Fruit fly (Drosophila melanogaster): Measurements from ENCODE around the gene Prx6a.

The Prx6a gene

DNA sequence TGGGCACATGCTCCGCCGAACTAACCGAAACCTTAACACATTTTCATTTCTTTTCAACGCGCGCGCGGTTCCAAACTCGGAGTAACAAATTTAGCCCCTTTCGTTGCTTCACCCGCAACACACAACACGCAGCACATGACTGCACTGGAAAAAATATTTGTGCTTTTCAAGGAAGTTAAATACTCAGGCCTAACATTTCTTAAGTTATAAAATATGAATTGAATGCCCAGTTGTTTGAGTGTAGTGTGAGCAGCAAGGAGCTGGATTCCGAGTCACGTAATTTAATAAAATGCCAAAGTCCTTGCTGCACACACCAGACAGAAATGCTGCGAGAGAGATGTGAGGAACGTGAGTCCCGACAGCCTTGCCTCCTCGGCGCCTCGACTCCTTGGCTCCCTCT lies 23.4 kb upstream of the Prx6a start:
- TF ChIP-seq D1 (tag; optimal IDR thresholded peaks at IDR 0.05) (no peak), gl (tag; optimal IDR thresholded peaks at IDR 0.05) (no peak), rn (GFP tag; IDR thresholded peaks at IDR 0.05) (no peak)

DNA sequence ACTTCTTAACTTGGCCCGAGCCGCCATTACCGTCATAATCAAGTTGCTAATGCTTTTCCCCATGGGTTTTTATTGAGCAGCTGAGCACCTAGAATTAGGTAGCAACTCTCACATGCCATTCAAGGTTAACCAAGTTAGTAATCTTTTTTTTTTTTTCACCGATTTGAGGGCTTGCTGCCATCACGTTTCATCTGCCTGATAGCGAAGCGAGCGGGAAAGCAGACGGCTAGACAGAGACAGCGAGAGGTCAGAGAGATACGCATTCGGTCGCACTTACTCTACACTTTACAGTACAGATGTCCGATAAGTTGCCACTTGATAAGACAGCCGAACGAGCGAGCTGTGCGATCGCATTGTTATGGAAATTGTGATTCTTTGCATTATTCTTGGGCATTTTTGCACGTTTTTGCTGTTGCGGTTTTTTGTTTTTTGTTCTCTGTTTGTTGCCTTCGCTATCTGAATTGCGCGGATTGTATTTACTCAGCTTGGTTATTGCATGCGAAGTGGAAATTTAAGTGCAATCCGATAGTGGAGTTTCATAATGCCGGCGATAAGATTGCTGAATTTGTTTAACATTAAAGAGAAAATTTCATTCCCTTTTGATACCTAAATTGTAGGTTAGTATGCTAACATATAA lies 22.5 kb upstream of the Prx6a start:
- TF ChIP-seq CG12605 (GFP tag; IDR thresholded peaks at IDR 0.05) (no peak), EcR (GFP tag; optimal IDR thresholded peaks at IDR 0.05) (peak; percentile 75), CG14655 (GFP tag; optimal IDR thresholded peaks at IDR 0.05) (peak; percentile 4), CG15710 (tag; optimal IDR thresholded peaks at IDR 0.05) (no peak)

DNA sequence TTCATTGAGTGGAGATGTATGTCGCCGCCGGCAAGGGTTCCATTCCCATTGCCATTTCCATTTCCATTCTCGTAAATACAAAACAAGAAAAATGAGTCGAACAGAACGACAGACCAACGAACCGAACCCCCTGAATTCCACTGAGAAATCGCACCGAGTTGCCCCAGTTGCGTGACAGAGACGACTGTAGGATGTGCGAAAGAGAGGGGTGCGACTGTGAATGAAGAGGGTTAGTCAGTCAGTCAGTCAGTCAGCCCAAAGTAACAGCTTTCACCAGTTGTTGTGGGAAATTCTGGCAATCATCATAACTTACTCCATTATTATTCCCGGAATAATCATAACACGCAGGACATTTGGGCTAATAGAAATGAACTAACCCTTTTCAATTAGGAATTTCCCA lies 20.2 kb upstream of the Prx6a start:
- no peak for TF ChIP-seq Pif1A (GFP tag; optimal IDR thresholded peaks at IDR 0.05)
- TF ChIP-seq CG12605 (GFP tag; IDR thresholded peaks at IDR 0.05): no peak
- TF ChIP-seq EcR (GFP tag; optimal IDR thresholded peaks at IDR 0.05): peak; percentile 13

DNA sequence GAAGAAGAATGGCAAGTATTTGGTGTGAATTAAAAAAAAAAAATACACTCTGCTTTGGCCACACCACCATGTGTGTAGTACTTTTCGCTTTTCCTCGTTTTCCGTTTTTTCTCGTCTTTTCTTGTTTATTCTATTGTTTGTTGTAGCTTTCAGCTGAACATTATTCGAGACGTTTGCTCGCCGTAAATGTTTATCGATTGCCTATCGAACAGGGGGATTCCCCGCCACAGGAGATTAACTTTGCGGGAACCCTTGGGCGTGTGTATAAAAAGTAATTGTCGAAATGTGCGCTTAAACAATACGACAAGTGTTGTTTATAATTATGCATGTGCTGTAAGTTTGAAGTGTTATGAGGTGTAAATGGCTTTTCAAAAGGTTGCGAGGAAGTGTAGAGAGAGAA lies 19.7 kb upstream of the Prx6a start:
- no peak for TF ChIP-seq CG15710 (tag; optimal IDR thresholded peaks at IDR 0.05)
- TF ChIP-seq EcR (GFP tag; optimal IDR thresholded peaks at IDR 0.05): no peak
- TF ChIP-seq fd96Ca (GFP tag; IDR thresholded peaks at IDR 0.05): no peak
- no peak for TF ChIP-seq D1 (tag; optimal IDR thresholded peaks at IDR 0.05)
- TF ChIP-seq CG13204 (GFP tag; optimal IDR thresholded peaks at IDR 0.05): no peak
- no peak for TF ChIP-seq CG10348 (GFP tag; IDR thresholded peaks at IDR 0.05)
- TF ChIP-seq CG14655 (GFP tag; optimal IDR thresholded peaks at IDR 0.05): no peak
- no peak for TF ChIP-seq Pif1B (GFP tag; optimal IDR thresholded peaks at IDR 0.05)
- TF ChIP-seq CG34367 (tag; optimal IDR thresholded peaks at IDR 0.05): no peak
- TF ChIP-seq CG12605 (GFP tag; IDR thresholded peaks at IDR 0.05): no peak
- no peak for TF ChIP-seq CG4496 (GFP tag; IDR thresholded peaks at IDR 0.05)
- TF ChIP-seq CG9948 (tag; optimal IDR thresholded peaks at IDR 0.05): no peak
- TF ChIP-seq CG32121 (GFP tag; IDR thresholded peaks at IDR 0.05): no peak
- no peak for TF ChIP-seq gl (tag; optimal IDR thresholded peaks at IDR 0.05)
- TF ChIP-seq Pif1A (GFP tag; optimal IDR thresholded peaks at IDR 0.05): no peak
- TF ChIP-seq CG8159 (tag; optimal IDR thresholded peaks at IDR 0.05): no peak
- no peak for TF ChIP-seq CG17806 (tag; optimal IDR thresholded peaks at IDR 0.05)
- no peak for TF ChIP-seq CG8301 (tag; optimal IDR thresholded peaks at IDR 0.05)

DNA sequence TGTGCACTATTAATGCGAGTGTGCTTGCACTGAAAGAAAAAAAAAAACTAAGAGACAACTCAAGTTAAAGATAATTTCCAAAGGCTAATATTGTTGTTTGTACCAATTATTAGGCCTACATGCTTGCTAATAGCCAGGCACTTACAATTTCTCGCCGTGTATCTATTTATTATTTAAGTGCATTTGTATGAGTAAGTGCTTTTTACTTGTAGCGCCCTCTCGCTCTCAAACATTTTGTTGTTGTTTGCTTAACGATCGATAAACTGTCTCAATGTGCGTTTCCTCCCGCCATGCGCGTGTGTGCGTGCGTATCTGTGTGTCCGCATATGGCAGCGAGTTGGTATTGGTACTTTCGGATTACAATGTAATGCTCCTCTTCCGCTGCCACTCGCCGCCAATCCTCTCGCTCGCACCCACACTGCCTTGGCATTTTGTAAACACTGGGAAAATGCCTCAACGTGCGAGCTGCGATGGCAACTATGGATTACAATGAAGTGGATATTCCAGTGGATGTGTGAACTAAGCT lies 19.1 kb upstream of the Prx6a start:
- peak; percentile 70; the same call in 1 of the 2 replicates for TF ChIP-seq CG12605 (GFP tag; IDR thresholded peaks at IDR 0.05)
- peak; percentile 59 for TF ChIP-seq Pif1B (GFP tag; optimal IDR thresholded peaks at IDR 0.05)
- peak; percentile 71 for TF ChIP-seq rn (GFP tag; IDR thresholded peaks at IDR 0.05)
- no peak for TF ChIP-seq gl (tag; optimal IDR thresholded peaks at IDR 0.05)
- TF ChIP-seq D1 (tag; optimal IDR thresholded peaks at IDR 0.05): peak; percentile 37
- TF ChIP-seq Ets98B (GFP tag; IDR thresholded peaks at IDR 0.05): peak; percentile 91
- peak; percentile 62 for TF ChIP-seq CG8301 (tag; optimal IDR thresholded peaks at IDR 0.05)
- peak; percentile 60 for TF ChIP-seq CG9948 (tag; optimal IDR thresholded peaks at IDR 0.05)
- no peak for TF ChIP-seq EcR (GFP tag; optimal IDR thresholded peaks at IDR 0.05)
- peak; percentile 8 for TF ChIP-seq Snoo (tag; optimal IDR thresholded peaks at IDR 0.05)
- TF ChIP-seq CG34367 (tag; optimal IDR thresholded peaks at IDR 0.05): peak; percentile 12
- no peak for TF ChIP-seq CG13204 (GFP tag; optimal IDR thresholded peaks at IDR 0.05)
- TF ChIP-seq CG17806 (tag; optimal IDR thresholded peaks at IDR 0.05): peak; percentile 56
- TF ChIP-seq CG14655 (GFP tag; optimal IDR thresholded peaks at IDR 0.05): peak; percentile 74
- TF ChIP-seq CG32121 (GFP tag; IDR thresholded peaks at IDR 0.05): peak; percentile 84
- peak; percentile 79 for TF ChIP-seq Pif1A (GFP tag; optimal IDR thresholded peaks at IDR 0.05)
- peak; percentile 37 for TF ChIP-seq CG15710 (tag; optimal IDR thresholded peaks at IDR 0.05)
- peak; percentile 90 for TF ChIP-seq CG4496 (GFP tag; IDR thresholded peaks at IDR 0.05)
- peak; percentile 54 for TF ChIP-seq CG8159 (tag; optimal IDR thresholded peaks at IDR 0.05)
- peak; percentile 85 for TF ChIP-seq fd96Ca (GFP tag; IDR thresholded peaks at IDR 0.05)
- TF ChIP-seq CG10348 (GFP tag; IDR thresholded peaks at IDR 0.05): 0 out of 2 replicates have a peak, but pooled peaks have one; percentile 33

DNA sequence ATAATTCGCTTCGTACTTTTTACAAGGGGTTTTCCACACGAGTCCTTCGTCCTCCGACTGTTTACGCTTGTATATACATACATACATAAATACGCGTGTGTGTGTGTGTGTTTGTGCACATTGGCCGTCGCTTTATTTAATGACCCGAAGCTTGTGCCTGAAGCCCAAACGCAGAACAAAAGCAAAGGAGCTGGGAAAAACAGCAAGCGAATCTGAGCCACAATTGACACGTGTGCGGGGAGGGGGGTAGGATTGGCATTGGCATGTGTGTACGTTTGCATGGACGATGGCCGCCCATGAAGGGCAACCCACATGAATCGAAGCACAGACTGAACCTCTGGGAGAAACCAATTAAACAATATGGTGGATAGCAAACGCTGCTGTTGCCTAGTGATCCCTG lies 16.3 kb upstream of the Prx6a start:
- TF ChIP-seq CG15710 (tag; optimal IDR thresholded peaks at IDR 0.05) (no peak), CG13204 (GFP tag; optimal IDR thresholded peaks at IDR 0.05) (no peak), Pif1A (GFP tag; optimal IDR thresholded peaks at IDR 0.05) (no peak), fd96Ca (GFP tag; IDR thresholded peaks at IDR 0.05) (no peak), CG8301 (tag; optimal IDR thresholded peaks at IDR 0.05) (no peak), rn (GFP tag; IDR thresholded peaks at IDR 0.05) (no peak), Ets98B (GFP tag; IDR thresholded peaks at IDR 0.05) (no peak), Snoo (tag; optimal IDR thresholded peaks at IDR 0.05) (no peak), CG10348 (GFP tag; IDR thresholded peaks at IDR 0.05) (no peak), CG4496 (GFP tag; IDR thresholded peaks at IDR 0.05) (no peak), CG17806 (tag; optimal IDR thresholded peaks at IDR 0.05) (no peak), CG32121 (GFP tag; IDR thresholded peaks at IDR 0.05) (no peak), CG9948 (tag; optimal IDR thresholded peaks at IDR 0.05) (no peak), CG34367 (tag; optimal IDR thresholded peaks at IDR 0.05) (no peak), CG14655 (GFP tag; optimal IDR thresholded peaks at IDR 0.05) (no peak)
